Worm (Caenorhabditis elegans) whole organism, L4 larva: Measurements from ENCODE around the gene F18E9.7.

Experiments used
- D1046.2 ChIP-seq: fragments of 200-800 bp; sonication (Bioruptor generic); IDR thresholded peaks from 2 replicates; pipeline ENCODE4 v1.3.6; 2022; ENCODE audit warnings: missing genetic modification characterization, missing compliant biosample characterization
- F10B5.3 ChIP-seq: sonication (generic microtip); optimal IDR thresholded peaks from 2 replicates; lab custom pipeline; 2016; ENCODE audit warnings: mild to moderate bottlenecking, missing genetic modification characterization, missing compliant biosample characterization
- R02D3.7 ChIP-seq: fragments of 150-350 bp; sonication (generic microtip); optimal IDR thresholded peaks from 3 replicates; lab custom pipeline; 2014; ENCODE audit warnings: missing biosample characterization, missing genetic modification characterization
- T20F7.1 ChIP-seq: fragments of 200-800 bp; sonication (Bioruptor generic); optimal IDR thresholded peaks from 2 replicates; lab custom pipeline; 2018; ENCODE audit warnings: mild to moderate bottlenecking, missing genetic modification characterization, missing compliant biosample characterization
- Y105C5A.15 ChIP-seq: fragments of 200-800 bp; sonication (Bioruptor generic); IDR thresholded peaks from 2 replicates; pipeline ENCODE4 v1.3.6; 2022; ENCODE audit warnings: missing genetic modification characterization, missing compliant biosample characterization
- attf-4 ChIP-seq: sonication (generic microtip); optimal IDR thresholded peaks from 3 replicates; lab custom pipeline; 2017; ENCODE audit warnings: missing biosample characterization, missing genetic modification characterization
- ceh-20 ChIP-seq: fragments of 200-800 bp; sonication (Bioruptor generic); IDR thresholded peaks from 2 replicates; pipeline ENCODE4 v1.3.6; 2022; ENCODE audit warnings: missing genetic modification reagents, missing genetic modification characterization, missing compliant biosample characterization
- ceh-44 ChIP-seq: fragments of 200-800 bp; sonication (Bioruptor generic); IDR thresholded peaks from 2 replicates; pipeline ENCODE4 v1.3.6; 2022; ENCODE audit warnings: missing genetic modification reagents, missing genetic modification characterization, missing compliant biosample characterization
- ceh-62 ChIP-seq: sonication (generic microtip); optimal IDR thresholded peaks from 2 replicates; lab custom pipeline; 2017; ENCODE audit warnings: missing biosample characterization, missing genetic modification characterization
- ceh-82 ChIP-seq: sonication (generic microtip); optimal IDR thresholded peaks from 2 replicates; lab custom pipeline; 2017; ENCODE audit warnings: missing biosample characterization, missing genetic modification characterization
- cey-2 ChIP-seq: sonication (generic microtip); optimal IDR thresholded peaks from 3 replicates; lab custom pipeline; 2017; ENCODE audit warnings: missing genetic modification characterization, mild to moderate bottlenecking, missing compliant biosample characterization, antibody characterized with exemption, borderline replicate concordance; ENCODE audit not compliant: insufficient read depth
- dmd-6 ChIP-seq: fragments of 200-800 bp; sonication (Bioruptor generic); IDR thresholded peaks from 2 replicates; pipeline ENCODE4 v1.3.6; 2022; ENCODE audit warnings: missing genetic modification reagents, missing genetic modification characterization, missing compliant biosample characterization
- dmd-8 ChIP-seq: fragments of 200-800 bp; sonication (Bioruptor generic); IDR thresholded peaks from 2 replicates; pipeline ENCODE4 v1.3.6; 2022; ENCODE audit warnings: missing genetic modification characterization, missing compliant biosample characterization
- dpl-1 ChIP-seq: fragments of 150-350 bp; optimal IDR thresholded peaks from 2 replicates; lab custom pipeline; 2014; ENCODE audit warnings: missing biosample characterization, missing genetic modification reagents, missing genetic modification characterization
- fkh-10 ChIP-seq: fragments of 150-350 bp; optimal IDR thresholded peaks from 2 replicates; lab custom pipeline; 2014; ENCODE audit warnings: missing biosample characterization, missing genetic modification reagents, missing genetic modification characterization
- hlh-30 ChIP-seq: sonication (generic microtip); optimal IDR thresholded peaks from 2 replicates; lab custom pipeline; 2017; ENCODE audit warnings: antibody characterized with exemption, mild to moderate bottlenecking, missing genetic modification characterization, missing compliant biosample characterization; ENCODE audit not compliant: insufficient read depth
- hmg-1.1 ChIP-seq: fragments of 200-800 bp; sonication (Bioruptor generic); IDR thresholded peaks from 2 replicates; pipeline ENCODE4 v1.3.6; 2022; ENCODE audit warnings: missing genetic modification reagents, missing genetic modification characterization, missing compliant biosample characterization
- lin-13 ChIP-seq: fragments of 150-350 bp; optimal IDR thresholded peaks from 2 replicates; lab custom pipeline; 2014; ENCODE audit warnings: missing biosample characterization, missing genetic modification reagents, missing genetic modification characterization
- lir-3 ChIP-seq: sonication (generic microtip); optimal IDR thresholded peaks from 2 replicates; lab custom pipeline; 2016; ENCODE audit warnings: mild to moderate bottlenecking, missing genetic modification characterization, missing compliant biosample characterization
- lsy-2 ChIP-seq, 2 experiments: fragments of 150-350 bp in 1 of 2; sonication (generic microtip) in 1 of 2; optimal IDR thresholded peaks; 2 replicates each; lab custom pipeline; 2014 to 2017; ENCODE audit warnings: missing biosample characterization in 2 of 2, missing genetic modification characterization in 2 of 2
- madf-9 ChIP-seq: fragments of 200-800 bp; sonication (Bioruptor generic); conservative IDR thresholded peaks from 2 replicates; pipeline ENCODE4 v1.3.6; 2022; ENCODE audit warnings: missing genetic modification reagents, missing genetic modification characterization, missing compliant biosample characterization
- mdl-1 ChIP-seq, 2 experiments: fragments of 150-350 bp in 1 of 2; sonication (generic microtip) in 1 of 2; optimal IDR thresholded peaks; 2 replicates each; lab custom pipeline; 2014 to 2017; ENCODE audit warnings: missing biosample characterization in 2 of 2, missing genetic modification characterization in 2 of 2
- mep-1 ChIP-seq: fragments of 150-350 bp; sonication (generic microtip); optimal IDR thresholded peaks from 3 replicates; lab custom pipeline; 2014; ENCODE audit warnings: missing biosample characterization, missing genetic modification characterization
- mes-2 ChIP-seq: sonication (generic microtip); optimal IDR thresholded peaks from 2 replicates; lab custom pipeline; 2016; ENCODE audit warnings: missing genotype, mild to moderate bottlenecking, missing genetic modification characterization, missing compliant biosample characterization; ENCODE audit not compliant: poor library complexity, severe bottlenecking
- nhr-10 ChIP-seq: fragments of 150-350 bp; optimal IDR thresholded peaks from 2 replicates; lab custom pipeline; 2014; ENCODE audit warnings: missing biosample characterization, missing genetic modification characterization
- nhr-11 ChIP-seq: fragments of 150-350 bp; optimal IDR thresholded peaks from 2 replicates; lab custom pipeline; 2014; ENCODE audit warnings: missing biosample characterization, missing genetic modification characterization
- nhr-111 ChIP-seq: fragments of 200-800 bp; sonication (Bioruptor generic); optimal IDR thresholded peaks from 2 replicates; lab custom pipeline; 2018; ENCODE audit warnings: mild to moderate bottlenecking, missing genetic modification characterization, missing compliant biosample characterization
- nhr-25 ChIP-seq: sonication (generic microtip); optimal IDR thresholded peaks from 2 replicates; lab custom pipeline; 2017; ENCODE audit warnings: missing genetic modification characterization, mild to moderate bottlenecking, missing compliant biosample characterization, antibody characterized with exemption, moderate library complexity, borderline replicate concordance; ENCODE audit not compliant: insufficient read depth
- nhr-41 ChIP-seq: fragments of 200-800 bp; sonication (Bioruptor generic); IDR thresholded peaks from 2 replicates; pipeline ENCODE4 v1.3.6; 2022; ENCODE audit warnings: missing genetic modification reagents, missing genetic modification characterization, missing compliant biosample characterization
- nhr-42 ChIP-seq: fragments of 200-800 bp; sonication (Bioruptor generic); IDR thresholded peaks from 2 replicates; pipeline ENCODE4 v1.3.6; 2022; ENCODE audit warnings: missing genetic modification characterization, missing compliant biosample characterization
- nhr-48 ChIP-seq: sonication (generic microtip); optimal IDR thresholded peaks from 2 replicates; lab custom pipeline; 2016; ENCODE audit warnings: mild to moderate bottlenecking, missing genetic modification characterization, missing compliant biosample characterization
- nhr-6 ChIP-seq: fragments of 150-350 bp; optimal IDR thresholded peaks from 2 replicates; lab custom pipeline; 2014; ENCODE audit warnings: missing biosample characterization, missing genetic modification characterization
- nhr-76 ChIP-seq: fragments of 150-350 bp; optimal IDR thresholded peaks from 2 replicates; lab custom pipeline; 2014; ENCODE audit warnings: missing biosample characterization, missing genetic modification characterization
- nhr-77 ChIP-seq: fragments of 150-350 bp; optimal IDR thresholded peaks from 2 replicates; lab custom pipeline; 2014; ENCODE audit warnings: missing biosample characterization, missing genetic modification characterization
- pqm-1 ChIP-seq: sonication (generic microtip); optimal IDR thresholded peaks from 2 replicates; lab custom pipeline; 2017; ENCODE audit warnings: missing biosample characterization, missing genetic modification characterization
- rbr-2 ChIP-seq: sonication (generic microtip); optimal IDR thresholded peaks from 2 replicates; lab custom pipeline; 2016; ENCODE audit warnings: missing genotype, missing genetic modification characterization, missing compliant biosample characterization
- saeg-2 ChIP-seq: fragments of 200-800 bp; sonication (Bioruptor generic); IDR thresholded peaks from 2 replicates; pipeline ENCODE4 v1.3.6; 2022; ENCODE audit warnings: missing genetic modification reagents, missing genetic modification characterization, missing compliant biosample characterization
- set-16 ChIP-seq: fragments of 200-800 bp; sonication (Bioruptor generic); IDR thresholded peaks from 2 replicates; pipeline ENCODE4 v1.3.6; 2022; ENCODE audit warnings: missing genetic modification reagents, missing genetic modification characterization, missing compliant biosample characterization
- skn-1 ChIP-seq: fragments of 150-350 bp; optimal IDR thresholded peaks from 2 replicates; lab custom pipeline; 2014; ENCODE audit warnings: missing biosample characterization, missing genetic modification characterization
- snpc-1.2 ChIP-seq: fragments of 200-800 bp; sonication (Bioruptor generic); IDR thresholded peaks from 2 replicates; pipeline ENCODE4 v1.3.6; 2022; ENCODE audit warnings: missing genetic modification reagents, missing genetic modification characterization, missing compliant biosample characterization
- snpc-4 ChIP-seq: fragments of 150-350 bp; optimal IDR thresholded peaks from 2 replicates; lab custom pipeline; 2014; ENCODE audit warnings: missing biosample characterization, missing genetic modification characterization
- spr-1 ChIP-seq: sonication (generic microtip); optimal IDR thresholded peaks from 2 replicates; lab custom pipeline; 2016; ENCODE audit warnings: mild to moderate bottlenecking, missing genetic modification characterization, missing compliant biosample characterization
- tag-97 ChIP-seq: fragments of 200-800 bp; sonication (Bioruptor generic); IDR thresholded peaks from 2 replicates; pipeline ENCODE4 v1.3.6; 2022; ENCODE audit warnings: missing genetic modification characterization, missing compliant biosample characterization
- unc-130 ChIP-seq: sonication (generic microtip); optimal IDR thresholded peaks from 2 replicates; lab custom pipeline; 2016; ENCODE audit warnings: missing genetic modification reagents, missing genetic modification characterization, missing compliant biosample characterization
- unc-62 ChIP-seq, 3 experiments: fragments of 150-350 bp in 1 of 3; sonication (generic microtip); optimal IDR thresholded peaks in 2 of 3; peaks in 1 of 3; 1 replicate in 1 of 3; 2 replicates in 2 of 3; lab custom pipeline; 2014 to 2017; ENCODE audit warnings: missing biosample characterization in 3 of 3, missing genetic modification characterization in 3 of 3, missing genetic modification reagents in 3 of 3, missing genotype in 1 of 3
- vab-7 ChIP-seq: fragments of 200-800 bp; sonication (Bioruptor generic); IDR thresholded peaks from 2 replicates; pipeline ENCODE4 v1.3.6; 2022; ENCODE audit warnings: missing genetic modification reagents, missing genetic modification characterization, missing compliant biosample characterization
- zag-1 ChIP-seq: fragments of 150-350 bp; optimal IDR thresholded peaks from 2 replicates; lab custom pipeline; 2014; ENCODE audit warnings: missing biosample characterization, missing genetic modification characterization
- zfp-3 ChIP-seq: fragments of 200-800 bp; sonication (Bioruptor generic); conservative IDR thresholded peaks from 2 replicates; pipeline ENCODE4 v1.3.6; 2022; ENCODE audit warnings: missing genetic modification reagents, missing genetic modification characterization, missing compliant biosample characterization
- zip-11 ChIP-seq: fragments of 200-800 bp; sonication (Bioruptor generic); IDR thresholded peaks from 2 replicates; pipeline ENCODE4 v1.3.6; 2022; ENCODE audit warnings: missing genetic modification characterization, missing compliant biosample characterization
- zip-2 ChIP-seq: fragments of 150-350 bp; optimal IDR thresholded peaks from 2 replicates; lab custom pipeline; 2014; ENCODE audit warnings: missing biosample characterization, missing genetic modification characterization
- ztf-7 ChIP-seq: fragments of 150-350 bp; optimal IDR thresholded peaks from 2 replicates; lab custom pipeline; 2014; ENCODE audit warnings: missing biosample characterization, missing genetic modification characterization

Gene F18E9.7

DNA sequence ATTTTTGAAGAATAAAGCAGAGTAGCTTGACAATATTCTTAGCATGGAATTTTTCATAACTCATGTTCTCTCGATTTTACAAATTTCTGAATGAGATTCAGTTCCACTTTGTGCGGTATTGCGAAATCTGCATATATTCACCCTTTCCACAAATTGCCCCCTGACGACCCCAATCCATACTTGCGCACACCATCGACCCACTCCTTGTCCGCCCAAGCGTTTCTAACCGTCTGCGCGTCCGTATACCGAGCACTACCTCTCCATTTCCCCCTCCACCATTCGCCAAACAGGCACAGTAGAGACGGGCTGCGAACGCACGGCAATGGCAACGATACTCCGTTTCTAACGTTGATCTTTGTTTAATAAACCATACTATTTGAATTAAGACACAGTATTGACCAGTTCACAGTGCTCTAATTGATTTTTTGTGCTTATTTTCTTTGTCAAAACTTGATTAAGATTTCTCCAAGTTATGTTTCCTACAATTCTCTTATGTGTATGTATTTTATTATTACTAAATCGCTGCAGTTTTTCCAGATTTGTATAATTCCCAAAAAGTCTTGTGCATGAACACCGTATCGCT is 40.8 kb downstream of the F18E9.7 start, which contains the start of gene utx-1 (continued):
- peak; percentile 55 for TF ChIP-seq rbr-2 (tag; lab: Kevin White, UChicago)
- no peak for TF ChIP-seq zip-11 (GFP tag; lab: Robert Waterston, UW)
- TF ChIP-seq nhr-48 (tag; lab: Kevin White, UChicago), result no peak
- TF ChIP-seq tag-97 (GFP tag; lab: Robert Waterston, UW), result no peak
- no peak for TF ChIP-seq skn-1 (tag; lab: Kevin White, UChicago)
- TF ChIP-seq fkh-10 (GFP tag; lab: Kevin White, UChicago), result no peak
- no peak for TF ChIP-seq ceh-44 (GFP tag; lab: Robert Waterston, UW)
- TF ChIP-seq dmd-6 (GFP tag; lab: Robert Waterston, UW), result no peak
- TF ChIP-seq hmg-1.1 (GFP tag; lab: Robert Waterston, UW), result 0 out of 2 replicates have a peak, but pooled peaks have one; percentile 42
- TF ChIP-seq nhr-6 (tag; lab: Kevin White, UChicago), result peak; percentile 18
- TF ChIP-seq D1046.2 (GFP tag; lab: Robert Waterston, UW), result no peak
- TF ChIP-seq R02D3.7 (tag; lab: Kevin White, UChicago), result no peak
- peak; percentile 31 for TF ChIP-seq mep-1 (tag; lab: Kevin White, UChicago)
- no peak for TF ChIP-seq nhr-111 (GFP tag; lab: Kevin White, UChicago)
- TF ChIP-seq madf-9, result no peak
- peak in 1 of 2 experiments; percentile 31 for TF ChIP-seq mdl-1 (tag; optimal IDR thresholded peaks at IDR 0.05; lab: Kevin White, UChicago)
- TF ChIP-seq zip-2, result no peak
- TF ChIP-seq nhr-25, result no peak
- TF ChIP-seq ceh-20 (GFP tag; lab: Robert Waterston, UW), result no peak
- no peak for TF ChIP-seq lin-13 (GFP tag; lab: Kevin White, UChicago)
- no peak for TF ChIP-seq pqm-1 (tag; lab: Kevin White, UChicago)
- TF ChIP-seq dpl-1 (GFP tag; lab: Kevin White, UChicago), result no peak
- TF ChIP-seq nhr-41 (GFP tag; lab: Robert Waterston, UW), result no peak
- no peak for TF ChIP-seq saeg-2 (GFP tag; lab: Robert Waterston, UW)
- TF ChIP-seq cey-2 (tag; lab: Kevin White, UChicago), result no peak
- TF ChIP-seq lir-3 (tag; lab: Kevin White, UChicago), result no peak
- no peak for TF ChIP-seq zag-1 (tag; lab: Kevin White, UChicago)
- TF ChIP-seq snpc-4, result no peak
- TF ChIP-seq hlh-30, result peak; percentile 30
- TF ChIP-seq lsy-2 (tag; optimal IDR thresholded peaks at IDR 0.05; lab: Kevin White, UChicago), result peak in 1 of 2 experiments; percentile 10
- no peak for TF ChIP-seq ztf-7 (tag; lab: Kevin White, UChicago)
- TF ChIP-seq nhr-77 (tag; lab: Kevin White, UChicago), result no peak
- TF ChIP-seq set-16, result no peak
- no peak for TF ChIP-seq unc-130
- TF ChIP-seq attf-4 (tag; lab: Kevin White, UChicago), result no peak
- TF ChIP-seq snpc-1.2 (GFP tag; lab: Robert Waterston, UW), result no peak
- no peak for TF ChIP-seq nhr-10 (tag; lab: Kevin White, UChicago)
- no peak for TF ChIP-seq spr-1 (tag; lab: Kevin White, UChicago)
- TF ChIP-seq zfp-3 (GFP tag; lab: Robert Waterston, UW), result no peak
- no peak for TF ChIP-seq nhr-11 (tag; lab: Kevin White, UChicago)
- no peak for TF ChIP-seq unc-62 (GFP tag; optimal IDR thresholded peaks at IDR 0.05 in 1 of 2; lab: Kevin White, UChicago)
- TF ChIP-seq unc-62 (tag; optimal IDR thresholded peaks at IDR 0.05; lab: Kevin White, UChicago), result no peak
- peak; percentile 72 for TF ChIP-seq T20F7.1 (GFP tag; lab: Kevin White, UChicago)
- TF ChIP-seq dmd-8 (GFP tag; lab: Robert Waterston, UW), result no peak
- no peak for TF ChIP-seq ceh-62 (tag; lab: Kevin White, UChicago)
- TF ChIP-seq Y105C5A.15 (GFP tag; lab: Robert Waterston, UW), result no peak
- no peak for TF ChIP-seq ceh-82
- no peak for TF ChIP-seq nhr-42
- TF ChIP-seq vab-7, result no peak
- TF ChIP-seq nhr-76 (tag; lab: Kevin White, UChicago), result no peak
- no peak for TF ChIP-seq F10B5.3
- TF ChIP-seq mes-2 (tag; lab: Kevin White, UChicago), result peak; percentile 69
